Fruit fly (Drosophila melanogaster) whole organism, wandering third instar larva: Measurements from ENCODE around the gene CG1137.

Experiments used
- Dif ChIP-seq: fragments of 200-275, 200-300 bp; sonication (Bioruptor generic); optimal IDR thresholded peaks from 2 replicates; lab custom pipeline; 2018; ENCODE audit warnings: missing biosample characterization, missing genetic modification characterization; ENCODE audit not compliant: partially characterized antibody
- Hr83 ChIP-seq: fragments of 200-300 bp; sonication (Bioruptor generic); optimal IDR thresholded peaks from 2 replicates; lab custom pipeline; 2016; ENCODE audit warnings: missing biosample characterization, mild to moderate bottlenecking, missing genetic modification characterization, moderate library complexity; ENCODE audit not compliant: poor library complexity, severe bottlenecking
- N ChIP-seq: fragments of >200 bp; optimal IDR thresholded peaks from 2 replicates; lab custom pipeline; 2018; ENCODE audit warnings: missing biosample characterization, missing external identifiers, missing genetic modification characterization
- OdsH ChIP-seq: fragments of 200-800 bp; sonication (Bioruptor generic); optimal IDR thresholded peaks from 2 replicates; lab custom pipeline; 2016; ENCODE audit warnings: missing biosample characterization, mild to moderate bottlenecking, missing genetic modification characterization
- dmrt93B ChIP-seq: fragments of 200-800 bp; sonication (Bioruptor generic); optimal IDR thresholded peaks from 2 replicates; lab custom pipeline; 2018; ENCODE audit warnings: missing biosample characterization, mild to moderate bottlenecking, missing genetic modification characterization
- dsf ChIP-seq: sonication (Bioruptor generic); optimal IDR thresholded peaks from 2 replicates; lab custom pipeline; 2016; ENCODE audit warnings: missing biosample characterization, missing genetic modification characterization, borderline replicate concordance
- ey ChIP-seq: fragments of 200-800 bp; sonication (Bioruptor generic); optimal IDR thresholded peaks from 2 replicates; lab custom pipeline; 2016; ENCODE audit warnings: missing biosample characterization, missing genetic modification characterization
- foxo ChIP-seq, 2 experiments: fragments of 200-800 bp; sonication (Bioruptor generic); optimal IDR thresholded peaks; 2 replicates in 1 of 2; 3 replicates in 1 of 2; lab custom pipeline; 2016 to 2017; ENCODE audit warnings: missing biosample characterization in 2 of 2, missing genetic modification characterization in 2 of 2
- sage ChIP-seq: fragments of 200-800 bp; sonication (Bioruptor generic); optimal IDR thresholded peaks from 2 replicates; lab custom pipeline; 2016; ENCODE audit warnings: missing biosample characterization, mild to moderate bottlenecking, missing genetic modification characterization
- usp ChIP-seq: fragments of >200 bp; optimal IDR thresholded peaks from 2 replicates; lab custom pipeline; 2017; ENCODE audit warnings: missing biosample characterization, missing genetic modification characterization

CG1137 gene

dm6 chr3R:6534059-6534458 lies 26.1 kb downstream of the CG1137 start:
- TF ChIP-seq usp (no peak), OdsH (GFP tag; lab: Kevin White, UChicago) (no peak), Hr83 (no peak), dsf (no peak), sage (GFP tag; lab: Kevin White, UChicago) (no peak), foxo (GFP tag; optimal IDR thresholded peaks at IDR 0.05; lab: Kevin White, UChicago) (no peak), N (no peak), Dif (GFP tag; lab: Kevin White, UChicago) (no peak), ey (no peak)

dm6 chr3R:6527208-6527607 lies 32.9 kb downstream of the CG1137 start, which contains the start of gene CG15185:
TSS of gene CG15185 (plus strand) at chr3R:6527508.
- TF ChIP-seq usp (no peak), sage (GFP tag; lab: Kevin White, UChicago) (no peak), Dif (GFP tag; lab: Kevin White, UChicago) (no peak), dmrt93B (no peak)
